Worm (Caenorhabditis elegans): ENCODE measurements around the gene T11F9.22.
"Not testable (repeated sequence)": the region's sequence is repeated elsewhere in the genome, so short reads cannot be mapped to it uniquely, and the experiment has no call there.

DNA sequence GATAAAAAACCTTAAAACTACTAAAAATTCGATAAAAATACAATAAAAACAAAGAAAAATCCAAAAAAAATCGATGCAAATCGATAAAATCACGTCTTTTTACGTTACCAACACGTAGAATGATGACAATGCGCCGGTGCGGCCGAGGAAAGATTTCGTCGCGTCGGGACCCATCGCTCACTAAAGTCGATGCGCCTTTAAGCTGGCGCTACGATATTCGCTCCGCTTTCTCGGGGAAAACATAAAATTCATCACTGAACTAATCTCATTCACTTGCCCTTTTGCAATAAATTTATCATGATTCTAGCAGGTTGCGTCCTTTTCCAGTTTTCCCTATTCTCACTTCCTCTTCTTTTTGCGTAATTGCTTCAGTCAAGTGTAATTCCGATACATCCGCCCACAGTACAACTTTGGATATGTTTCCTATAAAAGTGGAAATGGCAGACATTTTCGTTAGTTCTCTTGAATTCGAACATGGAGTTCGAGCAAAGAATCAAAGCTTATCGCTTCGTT, 4.1 kb downstream of the T11F9.22 start, which contains the start of gene col-157:
- TF ChIP-seq T22C8.4, tab-1 (GFP tag; IDR thresholded peaks at IDR 0.05): not testable (repeated sequence)
